Fruit fly (Drosophila melanogaster) whole organism, embryonic: ENCODE measurements around the gene drm.
A peak's percentile ranks its signal among the peaks of the same experiment; 100 is the strongest.

Experiments used
- Aef1 ChIP-seq: fragments of 200-800 bp; sonication (Bioruptor generic); IDR thresholded peaks from 3 replicates; pipeline ENCODE4 v1.3.6; 2022; ENCODE audit warnings: missing biosample characterization, missing genetic modification characterization
- CG10209 ChIP-seq: fragments of 200-800 bp; sonication (Bioruptor generic); optimal IDR thresholded peaks from 3 replicates; lab custom pipeline; 2017; ENCODE audit warnings: missing biosample characterization, mild to moderate bottlenecking, missing genetic modification characterization, missing genetic modification reagents
- CG10431 ChIP-seq: fragments of 200-800 bp; sonication (Bioruptor generic); optimal IDR thresholded peaks from 3 replicates; lab custom pipeline; 2018; ENCODE audit warnings: missing biosample characterization, mild to moderate bottlenecking, missing genetic modification characterization
- CG10654 ChIP-seq: fragments of 200-800 bp; sonication (Bioruptor generic); optimal IDR thresholded peaks from 2 replicates; lab custom pipeline; 2016; ENCODE audit warnings: missing biosample characterization, missing genetic modification characterization
- CG11696 ChIP-seq: fragments of 200-800 bp; sonication (Bioruptor generic); IDR thresholded peaks from 2 replicates; pipeline ENCODE4 v1.3.6; 2022; ENCODE audit warnings: missing biosample characterization, missing genetic modification characterization
- CG13775 ChIP-seq: fragments of 200-800 bp; sonication (Bioruptor generic); optimal IDR thresholded peaks from 3 replicates; lab custom pipeline; 2017; ENCODE audit warnings: missing biosample characterization, mild to moderate bottlenecking, missing genetic modification characterization
- CG17385 ChIP-seq: fragments of 200-800 bp; sonication (Bioruptor generic); optimal IDR thresholded peaks from 3 replicates; lab custom pipeline; 2018; ENCODE audit warnings: missing biosample characterization, mild to moderate bottlenecking, missing genetic modification characterization
- CG17568 ChIP-seq: fragments of 200-800 bp; sonication (Bioruptor generic); optimal IDR thresholded peaks from 2 replicates; lab custom pipeline; 2018; ENCODE audit warnings: missing biosample characterization, mild to moderate bottlenecking, missing genetic modification characterization, moderate library complexity
- CG2120 ChIP-seq: fragments of 200-800 bp; sonication (Bioruptor generic); optimal IDR thresholded peaks from 3 replicates; lab custom pipeline; 2016; ENCODE audit warnings: missing biosample characterization, missing genetic modification characterization
- CG31388 ChIP-seq: fragments of 200-800 bp; sonication (Bioruptor generic); optimal IDR thresholded peaks from 2 replicates; lab custom pipeline; 2016; ENCODE audit warnings: missing biosample characterization, missing genetic modification characterization
- CG3281 ChIP-seq: fragments of 200-800 bp; sonication (Bioruptor generic); optimal IDR thresholded peaks from 3 replicates; lab custom pipeline; 2017; ENCODE audit warnings: missing biosample characterization, mild to moderate bottlenecking, missing genetic modification characterization
- CG34376 ChIP-seq: fragments of 200-800 bp; sonication (Bioruptor generic); optimal IDR thresholded peaks from 2 replicates; lab custom pipeline; 2018; ENCODE audit warnings: missing biosample characterization, mild to moderate bottlenecking, missing genetic modification characterization
- CG4282 ChIP-seq: fragments of 200-800 bp; sonication (Bioruptor generic); optimal IDR thresholded peaks from 2 replicates; lab custom pipeline; 2016; ENCODE audit warnings: missing biosample characterization, missing genetic modification characterization
- CG4404 ChIP-seq: fragments of 200-800 bp; sonication (Bioruptor generic); IDR thresholded peaks from 2 replicates; pipeline ENCODE4 v1.3.6; 2022; ENCODE audit warnings: missing biosample characterization, missing genetic modification characterization
- CG4617 ChIP-seq: fragments of 200-800 bp; sonication (Bioruptor generic); optimal IDR thresholded peaks from 3 replicates; lab custom pipeline; 2016; ENCODE audit warnings: missing biosample characterization, missing genetic modification characterization, borderline replicate concordance
- CG4820 ChIP-seq: fragments of 200-800 bp; sonication (Bioruptor generic); optimal IDR thresholded peaks from 3 replicates; lab custom pipeline; 2016; ENCODE audit warnings: missing biosample characterization, missing genetic modification characterization
- CG6689 ChIP-seq: fragments of 200-800 bp; sonication (Bioruptor generic); IDR thresholded peaks from 2 replicates; pipeline ENCODE4 v1.3.6; 2022; ENCODE audit warnings: missing biosample characterization, missing genetic modification characterization
- CG7556 ChIP-seq: fragments of 200-800 bp; sonication (Bioruptor generic); optimal IDR thresholded peaks from 2 replicates; lab custom pipeline; 2017; ENCODE audit warnings: missing biosample characterization, mild to moderate bottlenecking, missing genetic modification characterization
- CG7786 ChIP-seq: fragments of 200-800 bp; sonication (Bioruptor generic); optimal IDR thresholded peaks from 2 replicates; lab custom pipeline; 2016; ENCODE audit warnings: missing biosample characterization, missing genetic modification characterization
- CG8924 ChIP-seq: fragments of 200-800 bp; optimal IDR thresholded peaks from 3 replicates; lab custom pipeline; 2019; ENCODE audit warnings: missing biosample characterization, mild to moderate bottlenecking, missing genetic modification characterization, moderate library complexity
- CG9727 ChIP-seq: fragments of 200-800 bp; sonication (Bioruptor generic); optimal IDR thresholded peaks from 3 replicates; lab custom pipeline; 2017; ENCODE audit warnings: missing biosample characterization, mild to moderate bottlenecking, missing genetic modification characterization
- CHES-1-like ChIP-seq: fragments of 200-800 bp; sonication (Bioruptor generic); optimal IDR thresholded peaks from 2 replicates; lab custom pipeline; 2016; ENCODE audit warnings: missing biosample characterization, missing genetic modification characterization
- D ChIP-seq, 2 experiments: fragments of 200-800 bp in 1 of 2; fragments of >200 bp in 1 of 2; sonication (Bioruptor generic) in 1 of 2; optimal IDR thresholded peaks; 2 replicates in 1 of 2; 3 replicates in 1 of 2; lab custom pipeline; 2017; ENCODE audit warnings: mild to moderate bottlenecking in 1 of 2, missing biosample characterization in 1 of 2, missing genetic modification characterization in 1 of 2, missing genetic modification reagents in 1 of 2
- Deaf1 ChIP-seq: fragments of 200-800 bp; optimal IDR thresholded peaks from 3 replicates; lab custom pipeline; 2019; ENCODE audit warnings: missing biosample characterization, mild to moderate bottlenecking, missing genetic modification characterization, moderate library complexity
- HHEX ChIP-seq: fragments of 200-800 bp; sonication (Bioruptor generic); optimal IDR thresholded peaks from 3 replicates; lab custom pipeline; 2017; ENCODE audit warnings: missing biosample characterization, mild to moderate bottlenecking, missing genetic modification characterization, missing genetic modification reagents
- HmgZ ChIP-seq: fragments of 200-800 bp; sonication (Bioruptor generic); optimal IDR thresholded peaks from 2 replicates; lab custom pipeline; 2018; ENCODE audit warnings: missing biosample characterization, mild to moderate bottlenecking, missing genetic modification characterization
- Hmx ChIP-seq: fragments of 200-800 bp; sonication (Bioruptor generic); optimal IDR thresholded peaks from 2 replicates; lab custom pipeline; 2016; ENCODE audit warnings: missing biosample characterization, missing genetic modification characterization
- Lhr ChIP-seq: fragments of 200-800 bp; sonication (Bioruptor generic); optimal IDR thresholded peaks from 3 replicates; lab custom pipeline; 2017; ENCODE audit warnings: mild to moderate bottlenecking, missing biosample characterization, missing genetic modification reagents, missing genetic modification characterization
- MESR4 ChIP-seq: fragments of 200-800 bp; sonication (Bioruptor generic); optimal IDR thresholded peaks from 2 replicates; lab custom pipeline; 2018; ENCODE audit warnings: missing biosample characterization, mild to moderate bottlenecking, missing genetic modification characterization, moderate library complexity
- NFAT ChIP-seq: fragments of 200-800 bp; sonication (Bioruptor generic); IDR thresholded peaks from 2 replicates; pipeline ENCODE4 v1.3.6; 2022; ENCODE audit warnings: missing biosample characterization, missing genetic modification characterization
- Neu2 ChIP-seq: fragments of 200-800 bp; sonication (Bioruptor generic); optimal IDR thresholded peaks from 3 replicates; lab custom pipeline; 2016; ENCODE audit warnings: missing biosample characterization, missing genetic modification characterization, borderline replicate concordance
- Nf-YB ChIP-seq: fragments of 200-800 bp; sonication (Bioruptor generic); optimal IDR thresholded peaks from 3 replicates; lab custom pipeline; 2019; ENCODE audit warnings: missing biosample characterization, mild to moderate bottlenecking, missing genetic modification characterization, moderate library complexity
- Nf-YC ChIP-seq: fragments of 200-800 bp; optimal IDR thresholded peaks from 3 replicates; lab custom pipeline; 2019; ENCODE audit warnings: missing biosample characterization, mild to moderate bottlenecking, missing genetic modification characterization, moderate library complexity
- Pdp1 ChIP-seq, 2 experiments: fragments of 200-800 bp; sonication (Bioruptor generic); optimal IDR thresholded peaks; 3 replicates each; lab custom pipeline; 2016; ENCODE audit warnings: missing biosample characterization in 2 of 2, missing genetic modification characterization in 2 of 2, mild to moderate bottlenecking in 1 of 2, moderate library complexity in 1 of 2
- Rfx ChIP-seq: fragments of 200-800 bp; sonication (Bioruptor generic); IDR thresholded peaks from 2 replicates; pipeline ENCODE4 v1.3.6; 2022; ENCODE audit warnings: missing biosample characterization, missing genetic modification characterization
- Sry-δ ChIP-seq: fragments of 200-800 bp; sonication (Bioruptor generic); optimal IDR thresholded peaks from 2 replicates; lab custom pipeline; 2016; ENCODE audit warnings: missing biosample characterization, missing genetic modification characterization
- Trl ChIP-seq, 3 experiments: fragments of >200 bp in 2 of 3; fragments of 200-800 bp in 1 of 3; sonication (Bioruptor generic) in 1 of 3; optimal IDR thresholded peaks; 2 replicates in 1 of 3; 3 replicates in 2 of 3; lab custom pipeline; 2016 to 2017; ENCODE audit warnings: missing biosample characterization in 1 of 3, missing genetic modification characterization in 1 of 3
- Vsx1 ChIP-seq: fragments of 200-800 bp; sonication (Bioruptor generic); optimal IDR thresholded peaks from 2 replicates; lab custom pipeline; 2017; ENCODE audit warnings: missing biosample characterization, mild to moderate bottlenecking, missing genetic modification characterization, missing genetic modification reagents
- ab ChIP-seq: fragments of 200-800 bp; sonication (Bioruptor generic); optimal IDR thresholded peaks from 2 replicates; lab custom pipeline; 2016; ENCODE audit warnings: missing biosample characterization, missing genetic modification characterization
- al ChIP-seq: fragments of 200-800 bp; sonication (Bioruptor generic); IDR thresholded peaks from 2 replicates; pipeline ENCODE4 v1.3.6; 2022; ENCODE audit warnings: missing biosample characterization, missing genetic modification characterization
- bbx ChIP-seq: fragments of 200-800 bp; sonication (Bioruptor generic); IDR thresholded peaks from 2 replicates; pipeline ENCODE4 v1.3.6; 2022; ENCODE audit warnings: missing biosample characterization, missing genetic modification characterization; ENCODE audit not compliant: partially characterized antibody
- bowl ChIP-seq: fragments of 200-800 bp; sonication (Bioruptor generic); IDR thresholded peaks from 2 replicates; pipeline ENCODE4 v1.3.6; 2022; ENCODE audit warnings: missing biosample characterization, missing genetic modification characterization
- ham ChIP-seq: fragments of 200-800 bp; sonication (Bioruptor generic); IDR thresholded peaks from 2 replicates; pipeline ENCODE4 v1.3.6; 2022; ENCODE audit warnings: missing biosample characterization, missing genetic modification characterization
- nerfin-2 ChIP-seq: fragments of 200-800 bp; sonication (Bioruptor generic); IDR thresholded peaks from 2 replicates; pipeline ENCODE4 v1.3.6; 2022; ENCODE audit warnings: missing biosample characterization, missing genetic modification characterization; ENCODE audit not compliant: partially characterized antibody
- oc ChIP-seq: fragments of 200-800 bp; sonication (Bioruptor generic); optimal IDR thresholded peaks from 2 replicates; lab custom pipeline; 2018; ENCODE audit warnings: missing biosample characterization, mild to moderate bottlenecking, missing genetic modification characterization, moderate library complexity
- psq ChIP-seq: fragments of 200-800 bp; sonication (Bioruptor generic); optimal IDR thresholded peaks from 2 replicates; lab custom pipeline; 2017; ENCODE audit warnings: missing biosample characterization, missing genetic modification characterization
- slbo ChIP-seq: fragments of 200-800 bp; sonication (Bioruptor generic); IDR thresholded peaks from 2 replicates; pipeline ENCODE4 v1.3.6; 2022; ENCODE audit warnings: missing biosample characterization, missing genetic modification characterization
- sr ChIP-seq: fragments of 200-800 bp; sonication (Bioruptor generic); IDR thresholded peaks from 3 replicates; pipeline ENCODE4 v1.3.6; 2022; ENCODE audit warnings: missing biosample characterization, missing genetic modification characterization
- toy ChIP-seq: fragments of 200-800 bp; sonication (Bioruptor generic); IDR thresholded peaks from 2 replicates; pipeline ENCODE4 v1.3.6; 2022; ENCODE audit warnings: missing biosample characterization, missing genetic modification characterization
- zen2 ChIP-seq: fragments of 200-800 bp; sonication (Bioruptor generic); IDR thresholded peaks from 3 replicates; pipeline ENCODE4 v1.3.6; 2022; ENCODE audit warnings: missing biosample characterization, missing genetic modification characterization; ENCODE audit not compliant: partially characterized antibody

Gene drm

dm6 chr2L:3539996-3540395 is 949 bp downstream of the drm start (continued):
- peak in 1 of 2 experiments; percentile 78 for TF ChIP-seq Pdp1 (GFP tag; optimal IDR thresholded peaks at IDR 0.05; lab: Kevin White, UChicago)
- peak; percentile 23; the same call in 1 of the 2 replicates for TF ChIP-seq bbx (GFP tag; lab: Robert Waterston, UW)
- no peak for TF ChIP-seq al
- no peak for TF ChIP-seq Lhr (GFP tag; lab: Kevin White, UChicago)
- peak; percentile 63 for TF ChIP-seq Deaf1 (tag; lab: Kevin White, UChicago)
- TF ChIP-seq sr, result peak; percentile 39; the same call in 1 of the 3 replicates
- no peak for TF ChIP-seq D (optimal IDR thresholded peaks at IDR 0.05; lab: Kevin White, UChicago)
- TF ChIP-seq D (GFP tag; optimal IDR thresholded peaks at IDR 0.05; lab: Kevin White, UChicago), result no peak
- TF ChIP-seq Vsx1, result no peak
- peak in 1 of 2 experiments; percentile 22 for TF ChIP-seq Trl (optimal IDR thresholded peaks at IDR 0.05; lab: Kevin White, UChicago)
- no peak for TF ChIP-seq Trl (GFP tag; optimal IDR thresholded peaks at IDR 0.05; lab: Kevin White, UChicago)
- TF ChIP-seq CG4404 (GFP tag; lab: Robert Waterston, UW), result no peak
- TF ChIP-seq CHES-1-like, result no peak
- TF ChIP-seq CG6689, result no peak
- TF ChIP-seq CG8924, result no peak
- TF ChIP-seq NFAT (GFP tag; lab: Robert Waterston, UW), result no peak
- TF ChIP-seq ab (GFP tag; lab: Kevin White, UChicago), result no peak
- no peak for TF ChIP-seq CG3281 (GFP tag; lab: Kevin White, UChicago)
- no peak for TF ChIP-seq Hmx
- TF ChIP-seq Neu2 (GFP tag; lab: Kevin White, UChicago), result no peak
- TF ChIP-seq CG2120 (GFP tag; lab: Kevin White, UChicago), result no peak
- TF ChIP-seq CG10431 (GFP tag; lab: Kevin White, UChicago), result no peak
- no peak for TF ChIP-seq HmgZ (tag; lab: Kevin White, UChicago)
- TF ChIP-seq zen2 (GFP tag; lab: Robert Waterston, UW), result no peak
- TF ChIP-seq ham, result no peak
- no peak for TF ChIP-seq CG4282 (GFP tag; lab: Kevin White, UChicago)
- no peak for TF ChIP-seq Rfx
- TF ChIP-seq Aef1 (GFP tag; lab: Robert Waterston, UW), result no peak
- no peak for TF ChIP-seq CG11696
- TF ChIP-seq CG7786 (GFP tag; lab: Kevin White, UChicago), result no peak
- no peak for TF ChIP-seq CG34376 (GFP tag; lab: Kevin White, UChicago)
- TF ChIP-seq nerfin-2 (GFP tag; lab: Robert Waterston, UW), result no peak
- TF ChIP-seq CG17385 (GFP tag; lab: Kevin White, UChicago), result peak; percentile 53
- TF ChIP-seq CG17568, result no peak
- TF ChIP-seq CG10654 (GFP tag; lab: Kevin White, UChicago), result no peak
- no peak for TF ChIP-seq Sry-δ (GFP tag; lab: Kevin White, UChicago)
- TF ChIP-seq CG4617, result no peak
- peak; percentile 97 for TF ChIP-seq Nf-YB (GFP tag; lab: Kevin White, UChicago)
- no peak for TF ChIP-seq CG9727 (GFP tag; lab: Kevin White, UChicago)
- TF ChIP-seq slbo (GFP tag; lab: Robert Waterston, UW), result no peak
- TF ChIP-seq CG4820 (GFP tag; lab: Kevin White, UChicago), result no peak
- TF ChIP-seq psq (GFP tag; lab: Kevin White, UChicago), result no peak
- no peak for TF ChIP-seq CG31388 (GFP tag; lab: Kevin White, UChicago)
- TF ChIP-seq CG13775, result no peak
- peak; percentile 62; the same call in 1 of the 2 replicates for TF ChIP-seq bowl (GFP tag; lab: Robert Waterston, UW)
- no peak for TF ChIP-seq HHEX (GFP tag; lab: Kevin White, UChicago)
- TF ChIP-seq CG7556 (GFP tag; lab: Kevin White, UChicago), result no peak
- no peak for TF ChIP-seq MESR4 (GFP tag; lab: Kevin White, UChicago)
- TF ChIP-seq oc (tag; lab: Kevin White, UChicago), result peak; percentile 16
- peak; percentile 98 for TF ChIP-seq Nf-YC (tag; lab: Kevin White, UChicago)
- TF ChIP-seq toy (GFP tag; lab: Robert Waterston, UW), result no peak
- TF ChIP-seq CG10209 (GFP tag; lab: Kevin White, UChicago), result no peak
